Worm (Caenorhabditis elegans) whole organism, L2 larva: ENCODE results near the gene R04B5.1.
A peak's percentile ranks its signal among the peaks of the same experiment; 100 is the strongest.

ENCODE experiments used
- C34F6.9 ChIP-seq: fragments of 150-350 bp; optimal IDR thresholded peaks from 2 replicates; lab custom pipeline; 2014; ENCODE audit warnings: missing biosample characterization, missing genetic modification characterization
- F13H6.1 ChIP-seq: sonication (generic microtip); optimal IDR thresholded peaks from 2 replicates; lab custom pipeline; 2016; ENCODE audit warnings: missing genetic modification characterization, missing compliant biosample characterization
- Y55F3AM.14 ChIP-seq: fragments of 200-800 bp; sonication (Bioruptor generic); optimal IDR thresholded peaks from 2 replicates; lab custom pipeline; 2018; ENCODE audit warnings: mild to moderate bottlenecking, missing genetic modification characterization, missing compliant biosample characterization
- ZK546.5 ChIP-seq: sonication (generic microtip); optimal IDR thresholded peaks from 2 replicates; lab custom pipeline; 2017; ENCODE audit warnings: missing biosample characterization, missing genetic modification characterization
- alr-1 ChIP-seq: fragments of 150-350 bp; optimal IDR thresholded peaks from 2 replicates; lab custom pipeline; 2014; ENCODE audit warnings: missing biosample characterization, missing genetic modification characterization
- aly-2 ChIP-seq: fragments of 150-350 bp; optimal IDR thresholded peaks from 2 replicates; lab custom pipeline; 2014; ENCODE audit warnings: missing biosample characterization, missing genetic modification characterization
- ama-1 ChIP-seq: fragments of 150-350 bp; optimal IDR thresholded peaks from 2 replicates; lab custom pipeline; 2018; ENCODE audit warnings: inconsistent platforms
- blmp-1 ChIP-seq: sonication (generic microtip); optimal IDR thresholded peaks from 2 replicates; lab custom pipeline; 2017; ENCODE audit warnings: missing genetic modification characterization, mild to moderate bottlenecking, missing compliant biosample characterization, antibody characterized with exemption, moderate library complexity; ENCODE audit not compliant: insufficient read depth
- ceh-16 ChIP-seq: fragments of 150-350 bp; optimal IDR thresholded peaks from 2 replicates; lab custom pipeline; 2014; ENCODE audit warnings: missing biosample characterization, missing genetic modification characterization
- ceh-82 ChIP-seq: fragments of 150-350 bp; optimal IDR thresholded peaks from 2 replicates; lab custom pipeline; 2014; ENCODE audit warnings: missing biosample characterization, missing genetic modification characterization
- crh-2 ChIP-seq: sonication (generic microtip); optimal IDR thresholded peaks from 2 replicates; lab custom pipeline; 2017; ENCODE audit warnings: missing biosample characterization, missing genetic modification characterization
- dmd-4 ChIP-seq: sonication (generic microtip); optimal IDR thresholded peaks from 2 replicates; lab custom pipeline; 2017; ENCODE audit warnings: missing biosample characterization, missing genetic modification characterization
- egl-27 ChIP-seq: sonication (generic microtip); optimal IDR thresholded peaks from 3 replicates; lab custom pipeline; 2017; ENCODE audit warnings: missing biosample characterization, missing genetic modification reagents, missing genetic modification characterization
- elt-1 ChIP-seq: fragments of 150-350 bp; optimal IDR thresholded peaks from 2 replicates; lab custom pipeline; 2014; ENCODE audit warnings: missing biosample characterization, missing genetic modification characterization
- elt-3 ChIP-seq: sonication (generic microtip); optimal IDR thresholded peaks from 2 replicates; lab custom pipeline; 2017; ENCODE audit warnings: missing biosample characterization, missing genetic modification characterization
- fos-1 ChIP-seq: fragments of 150-350 bp; optimal IDR thresholded peaks from 2 replicates; lab custom pipeline; 2014; ENCODE audit warnings: missing biosample characterization, missing genetic modification characterization
- gmeb-1 ChIP-seq: fragments of 150-350 bp; optimal IDR thresholded peaks from 2 replicates; lab custom pipeline; 2014; ENCODE audit warnings: missing biosample characterization, missing genetic modification characterization
- lin-11 ChIP-seq: fragments of 150-350 bp; sonication (generic microtip); optimal IDR thresholded peaks from 2 replicates; lab custom pipeline; 2014; ENCODE audit warnings: missing biosample characterization, missing genetic modification characterization, inconsistent platforms, mixed read lengths
- lin-13 ChIP-seq: fragments of 150-350 bp; optimal IDR thresholded peaks from 2 replicates; lab custom pipeline; 2014; ENCODE audit warnings: missing biosample characterization, missing genetic modification reagents, missing genetic modification characterization
- lin-39 ChIP-seq: fragments of 150-350 bp; optimal IDR thresholded peaks from 2 replicates; lab custom pipeline; 2014; ENCODE audit warnings: missing biosample characterization, missing genetic modification reagents, missing genetic modification characterization
- mbf-1 ChIP-seq: sonication (generic microtip); optimal IDR thresholded peaks from 2 replicates; lab custom pipeline; 2017; ENCODE audit warnings: missing biosample characterization, missing genetic modification characterization
- nhr-11 ChIP-seq: fragments of 150-350 bp; optimal IDR thresholded peaks from 2 replicates; lab custom pipeline; 2014; ENCODE audit warnings: missing biosample characterization, missing genetic modification characterization
- nhr-129 ChIP-seq: fragments of 150-350 bp; optimal IDR thresholded peaks from 2 replicates; lab custom pipeline; 2014; ENCODE audit warnings: missing biosample characterization, missing genetic modification characterization
- nhr-21 ChIP-seq: fragments of 150-350 bp; optimal IDR thresholded peaks from 2 replicates; lab custom pipeline; 2014; ENCODE audit warnings: missing biosample characterization, missing genetic modification characterization
- nhr-23 ChIP-seq: fragments of 150-350 bp; optimal IDR thresholded peaks from 2 replicates; lab custom pipeline; 2014; ENCODE audit warnings: missing biosample characterization, missing genetic modification reagents, missing genetic modification characterization
- nhr-237 ChIP-seq: fragments of 150-350 bp; optimal IDR thresholded peaks from 2 replicates; lab custom pipeline; 2014; ENCODE audit warnings: missing biosample characterization, missing genetic modification characterization
- nhr-25 ChIP-seq: fragments of 150-350 bp; sonication (generic microtip); optimal IDR thresholded peaks from 3 replicates; lab custom pipeline; 2014; ENCODE audit warnings: missing biosample characterization, missing genetic modification characterization
- nhr-6 ChIP-seq: fragments of 150-350 bp; optimal IDR thresholded peaks from 2 replicates; lab custom pipeline; 2014; ENCODE audit warnings: missing biosample characterization, missing genetic modification characterization
- peb-1 ChIP-seq: fragments of 150-350 bp; optimal IDR thresholded peaks from 2 replicates; lab custom pipeline; 2014; ENCODE audit warnings: missing biosample characterization, missing genetic modification characterization
- sem-4 ChIP-seq: fragments of 150-350 bp; optimal IDR thresholded peaks from 2 replicates; lab custom pipeline; 2014; ENCODE audit warnings: missing biosample characterization, missing genetic modification reagents, missing genetic modification characterization
- sma-9 ChIP-seq, 2 experiments: fragments of 150-350 bp in 1 of 2; sonication (generic microtip) in 1 of 2; optimal IDR thresholded peaks; 2 replicates each; lab custom pipeline; 2014 to 2016; ENCODE audit warnings: missing genetic modification characterization in 2 of 2, mild to moderate bottlenecking in 1 of 2, missing biosample characterization in 1 of 2, missing compliant biosample characterization in 1 of 2, missing genetic modification reagents in 1 of 2, moderate library complexity in 1 of 2
- snpc-4 ChIP-seq: fragments of 150-350 bp; optimal IDR thresholded peaks from 2 replicates; lab custom pipeline; 2014; ENCODE audit warnings: missing biosample characterization, missing genetic modification characterization
- unc-55 ChIP-seq: fragments of 150-350 bp; sonication (generic microtip); optimal IDR thresholded peaks from 3 replicates; lab custom pipeline; 2014; ENCODE audit warnings: missing biosample characterization, missing genetic modification reagents, missing genetic modification characterization
- ztf-11 ChIP-seq: sonication (generic microtip); optimal IDR thresholded peaks from 2 replicates; lab custom pipeline; 2017; ENCODE audit warnings: missing biosample characterization, missing genetic modification characterization
- ztf-4 ChIP-seq: fragments of 150-350 bp; optimal IDR thresholded peaks from 2 replicates; lab custom pipeline; 2014; ENCODE audit warnings: missing biosample characterization, missing genetic modification characterization

Gene R04B5.1

DNA sequence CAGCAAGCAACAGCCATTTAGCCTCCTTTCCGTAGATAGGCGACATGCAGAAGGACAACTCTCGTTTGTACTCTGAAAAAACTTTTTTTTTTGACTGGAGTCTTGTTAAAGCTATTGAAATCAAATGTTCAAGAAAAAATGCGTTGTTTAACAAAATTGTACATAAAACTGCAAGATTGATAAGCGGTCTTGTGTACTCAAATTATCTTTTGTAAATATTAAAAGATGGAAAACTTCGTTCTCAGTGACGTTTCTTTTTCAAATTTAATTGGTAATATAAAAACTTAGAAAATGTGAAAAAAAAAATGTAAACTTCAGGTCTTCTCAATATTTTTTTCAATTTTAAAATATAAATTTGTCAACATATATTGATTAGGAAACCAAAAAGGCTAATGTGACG lies 33.0 kb upstream of the R04B5.1 start:
- TF ChIP-seq mbf-1 (tag; lab: Kevin White, UChicago) (no peak), fos-1 (peak; percentile 24)

DNA sequence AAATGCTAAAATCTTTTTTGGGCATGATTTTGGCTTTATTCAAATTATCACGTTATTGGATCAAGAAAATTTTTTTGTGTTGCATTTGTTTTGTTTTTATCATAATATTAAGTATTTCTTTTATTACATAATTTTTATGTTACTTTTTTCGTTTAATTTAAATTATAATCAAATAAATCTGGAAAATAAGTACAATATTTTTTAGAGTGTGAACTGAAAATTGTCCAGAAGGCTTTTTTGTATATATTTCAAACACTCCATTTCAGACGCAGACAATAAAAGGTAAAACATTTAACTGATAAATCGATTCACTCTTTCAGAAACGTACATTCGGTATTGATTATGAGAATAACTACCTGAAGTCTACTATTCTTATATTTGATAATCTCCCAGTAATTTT lies 29.2 kb upstream of the R04B5.1 start, which contains the start of gene C08B6.11:
C08B6.11 (plus strand) TSS at position 301 of the 400 bp plus-strand sequence.
- no peak for TF ChIP-seq nhr-237 (tag; lab: Kevin White, UChicago)
- no peak for TF ChIP-seq nhr-25 (tag; lab: Kevin White, UChicago)
- no peak for TF ChIP-seq ZK546.5 (tag; lab: Kevin White, UChicago)
- TF ChIP-seq elt-3 (tag; lab: Kevin White, UChicago): no peak
- TF ChIP-seq sem-4 (tag; lab: Kevin White, UChicago): no peak
- TF ChIP-seq nhr-11 (tag; lab: Kevin White, UChicago): no peak
- TF ChIP-seq lin-13 (GFP tag; lab: Kevin White, UChicago): no peak
- TF ChIP-seq ztf-4: no peak
- TF ChIP-seq dmd-4: no peak
- no peak for TF ChIP-seq gmeb-1 (tag; lab: Kevin White, UChicago)
- no peak for TF ChIP-seq aly-2
- TF ChIP-seq unc-55: no peak
- TF ChIP-seq egl-27: no peak
- TF ChIP-seq snpc-4 (tag; lab: Kevin White, UChicago): no peak
- TF ChIP-seq ztf-11 (tag; lab: Kevin White, UChicago): no peak
- TF ChIP-seq lin-11 (tag; lab: Kevin White, UChicago): no peak
- TF ChIP-seq ceh-82 (tag; lab: Kevin White, UChicago): no peak

DNA sequence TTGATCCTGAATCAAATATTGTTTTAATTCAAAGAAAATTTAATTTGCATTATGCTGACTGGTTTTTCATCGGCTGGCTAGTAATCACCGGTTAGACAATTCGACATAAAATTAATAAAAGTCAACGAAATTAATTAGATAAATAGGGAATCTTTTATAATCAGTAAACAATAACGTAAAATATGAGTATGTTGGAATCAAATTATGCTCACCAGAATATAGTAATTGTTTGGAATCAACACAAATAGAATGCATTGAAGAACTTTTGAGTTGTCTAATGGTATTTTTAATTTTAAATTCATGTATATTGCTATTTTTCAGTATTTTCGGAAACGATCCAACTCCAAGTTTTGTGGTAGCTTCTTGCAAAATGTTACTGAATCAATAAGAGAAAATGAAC lies 27.3 kb upstream of the R04B5.1 start, which contains the start of gene C08B6.2:
C08B6.2 (plus strand) TSS at position 301 of the 400 bp plus-strand sequence.
- TF ChIP-seq sem-4 (tag; lab: Kevin White, UChicago) (no peak), F13H6.1 (no peak), C34F6.9 (tag; lab: Kevin White, UChicago) (no peak), ceh-82 (tag; lab: Kevin White, UChicago) (no peak), blmp-1 (tag; lab: Kevin White, UChicago) (no peak), elt-1 (tag; lab: Kevin White, UChicago) (no peak), nhr-21 (tag; lab: Kevin White, UChicago) (no peak), lin-39 (tag; lab: Kevin White, UChicago) (no peak), ama-1 (lab: Kevin White, UChicago) (no peak), elt-3 (tag; lab: Kevin White, UChicago) (no peak), peb-1 (tag; lab: Kevin White, UChicago) (no peak), sma-9 (GFP tag; optimal IDR thresholded peaks at IDR 0.05; lab: Kevin White, UChicago) (no peak), sma-9 (tag; optimal IDR thresholded peaks at IDR 0.05; lab: Kevin White, UChicago) (no peak), nhr-237 (tag; lab: Kevin White, UChicago) (no peak), egl-27 (no peak)

DNA sequence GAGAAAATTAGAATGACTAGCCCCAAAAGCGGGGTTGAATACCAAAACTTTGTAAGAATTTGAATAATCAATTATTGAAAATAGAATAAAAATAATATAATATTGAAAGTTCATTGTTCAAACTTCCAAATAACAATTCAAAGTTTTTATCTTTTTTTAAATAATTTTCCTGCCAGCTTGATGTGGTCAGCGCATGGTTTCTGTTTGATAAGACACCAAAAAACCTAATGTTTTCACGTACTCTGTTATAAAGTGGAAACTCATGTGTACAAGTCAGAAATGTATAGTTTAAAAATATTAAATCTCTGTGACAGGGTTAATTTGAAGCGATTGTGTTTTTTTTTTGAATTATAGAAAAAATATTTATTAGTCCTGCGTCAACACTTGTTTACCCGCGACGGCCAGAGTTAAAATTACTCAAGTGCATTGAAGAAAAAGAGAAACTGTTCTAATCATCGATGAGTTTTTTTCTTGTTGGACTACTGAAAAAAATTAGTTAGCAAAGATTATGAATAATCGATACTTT lies 26.7 kb upstream of the R04B5.1 start, which contains the start of gene ugt-17:
ugt-17 (minus strand) TSS at position 180 of the 526 bp plus-strand sequence.
- no peak for TF ChIP-seq nhr-21 (tag; lab: Kevin White, UChicago)
- TF ChIP-seq blmp-1 (tag; lab: Kevin White, UChicago): no peak
- TF ChIP-seq sma-9 (GFP tag; optimal IDR thresholded peaks at IDR 0.05; lab: Kevin White, UChicago): peak; percentile 54
- TF ChIP-seq sma-9 (tag; optimal IDR thresholded peaks at IDR 0.05; lab: Kevin White, UChicago): no peak
- TF ChIP-seq nhr-23 (tag; lab: Kevin White, UChicago): no peak
- peak; percentile 67 for TF ChIP-seq fos-1
- no peak for TF ChIP-seq nhr-6 (tag; lab: Kevin White, UChicago)
- TF ChIP-seq C34F6.9 (tag; lab: Kevin White, UChicago): no peak
- TF ChIP-seq Y55F3AM.14 (GFP tag; lab: Kevin White, UChicago): no peak
- TF ChIP-seq crh-2 (tag; lab: Kevin White, UChicago): peak; percentile 10

DNA sequence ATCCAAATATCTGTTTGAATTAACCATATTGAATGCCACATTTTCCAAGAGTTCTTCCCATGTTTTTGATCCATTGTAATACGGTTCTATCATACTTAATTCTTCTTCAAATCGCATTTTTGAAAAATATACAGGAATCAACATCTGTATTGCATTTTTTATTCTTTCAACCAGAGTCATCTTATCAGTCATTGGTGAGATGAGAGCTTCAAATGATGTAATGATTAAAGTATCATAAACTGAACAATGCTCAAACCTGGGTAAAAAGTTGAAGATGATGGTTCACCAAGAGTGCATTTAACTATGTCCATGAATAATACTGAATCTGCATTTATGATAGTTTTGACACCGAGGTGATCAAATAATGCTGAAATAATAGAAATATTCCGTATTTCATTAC lies 25.7 kb upstream of the R04B5.1 start:
- no peak for TF ChIP-seq ceh-16
- TF ChIP-seq fos-1: peak; percentile 16
- TF ChIP-seq alr-1: no peak
- TF ChIP-seq nhr-129 (tag; lab: Kevin White, UChicago): peak; percentile 62
- TF ChIP-seq, all 48 proteins: peak for 2
